Worm (Caenorhabditis elegans) whole organism, mixed stage, embryonic: ENCODE data around the gene chs-2.

ENCODE experiments used
- M03D4.4 ChIP-seq: sonication (generic microtip); optimal IDR thresholded peaks from 2 replicates; lab custom pipeline; 2017; ENCODE audit warnings: mild to moderate bottlenecking, missing genetic modification characterization, missing compliant biosample characterization
- bed-3 ChIP-seq: fragments of 200-800 bp; sonication (Bioruptor generic); optimal IDR thresholded peaks from 3 replicates; lab custom pipeline; 2018; ENCODE audit warnings: mild to moderate bottlenecking, missing genetic modification characterization, moderate library complexity, missing compliant biosample characterization
- blmp-1 ChIP-seq: fragments of 150-350 bp; optimal IDR thresholded peaks from 2 replicates; lab custom pipeline; 2014; ENCODE audit warnings: missing biosample characterization, missing genetic modification characterization
- ceh-39 ChIP-seq: fragments of 150-350 bp; optimal IDR thresholded peaks from 2 replicates; lab custom pipeline; 2014; ENCODE audit warnings: missing biosample characterization, missing genetic modification characterization
- ceh-43 ChIP-seq: fragments of 200-800 bp; sonication (Bioruptor generic); optimal IDR thresholded peaks from 2 replicates; lab custom pipeline; 2018; ENCODE audit warnings: mild to moderate bottlenecking, missing genetic modification characterization, moderate library complexity, missing compliant biosample characterization
- ceh-83 ChIP-seq: fragments of 200-800 bp; sonication (Bioruptor generic); optimal IDR thresholded peaks from 2 replicates; lab custom pipeline; 2018; ENCODE audit warnings: mild to moderate bottlenecking, missing genetic modification characterization, missing compliant biosample characterization
- ces-1 ChIP-seq: fragments of 150-350 bp; optimal IDR thresholded peaks from 2 replicates; lab custom pipeline; 2014; ENCODE audit warnings: missing biosample characterization, missing genetic modification reagents, missing genetic modification characterization
- cnd-1 ChIP-seq: fragments of 200-800 bp; sonication (Bioruptor generic); optimal IDR thresholded peaks from 2 replicates; lab custom pipeline; 2018; ENCODE audit warnings: mild to moderate bottlenecking, missing genetic modification characterization, missing compliant biosample characterization
- drap-1 ChIP-seq: fragments of 200-800 bp; sonication (Bioruptor generic); optimal IDR thresholded peaks from 3 replicates; lab custom pipeline; 2018; ENCODE audit warnings: mild to moderate bottlenecking, missing genetic modification characterization, missing compliant biosample characterization
- elt-1 ChIP-seq: sonication (generic microtip); optimal IDR thresholded peaks from 2 replicates; lab custom pipeline; 2017; ENCODE audit warnings: missing genetic modification characterization, mild to moderate bottlenecking, missing compliant biosample characterization, antibody characterized with exemption, moderate library complexity, borderline replicate concordance; ENCODE audit not compliant: insufficient read depth
- elt-3 ChIP-seq: fragments of 150-350 bp; optimal IDR thresholded peaks from 2 replicates; lab custom pipeline; 2014; ENCODE audit warnings: missing biosample characterization, missing genetic modification characterization
- flh-1 ChIP-seq: fragments of 200-800 bp; sonication (Bioruptor generic); optimal IDR thresholded peaks from 2 replicates; lab custom pipeline; 2018; ENCODE audit warnings: mild to moderate bottlenecking, missing genetic modification characterization, moderate library complexity, missing compliant biosample characterization
- ham-2 ChIP-seq: fragments of 200-800 bp; sonication (Bioruptor generic); optimal IDR thresholded peaks from 2 replicates; lab custom pipeline; 2018; ENCODE audit warnings: mild to moderate bottlenecking, missing genetic modification characterization, missing compliant biosample characterization
- hlh-1 ChIP-seq: fragments of 150-350 bp; optimal IDR thresholded peaks from 2 replicates; lab custom pipeline; 2014; ENCODE audit warnings: missing biosample characterization, missing genetic modification reagents, missing genetic modification characterization
- lin-13 ChIP-seq: fragments of 150-350 bp; optimal IDR thresholded peaks from 2 replicates; lab custom pipeline; 2014; ENCODE audit warnings: missing biosample characterization, missing genetic modification characterization
- lsy-2 ChIP-seq: fragments of 150-350 bp; optimal IDR thresholded peaks from 2 replicates; lab custom pipeline; 2014; ENCODE audit warnings: missing biosample characterization, missing genetic modification characterization
- mep-1 ChIP-seq: fragments of 150-350 bp; optimal IDR thresholded peaks from 2 replicates; lab custom pipeline; 2017; ENCODE audit warnings: missing biosample characterization, missing genetic modification reagents, missing genetic modification characterization, inconsistent platforms
- mls-2 ChIP-seq: sonication (generic microtip); optimal IDR thresholded peaks from 2 replicates; lab custom pipeline; 2016; ENCODE audit warnings: mild to moderate bottlenecking, missing genetic modification characterization, moderate library complexity, missing compliant biosample characterization
- nhr-12 ChIP-seq: fragments of 150-350 bp; optimal IDR thresholded peaks from 2 replicates; lab custom pipeline; 2014; ENCODE audit warnings: missing biosample characterization, missing genetic modification characterization
- nhr-2 ChIP-seq: fragments of 150-350 bp; optimal IDR thresholded peaks from 2 replicates; lab custom pipeline; 2014; ENCODE audit warnings: missing biosample characterization, missing genetic modification characterization
- nhr-237 ChIP-seq: fragments of 150-350 bp; optimal IDR thresholded peaks from 2 replicates; lab custom pipeline; 2014; ENCODE audit warnings: missing biosample characterization, missing genetic modification characterization
- nhr-76 ChIP-seq: sonication (generic microtip); optimal IDR thresholded peaks from 2 replicates; lab custom pipeline; 2017; ENCODE audit warnings: missing biosample characterization, missing genetic modification characterization
- pha-4 ChIP-seq: fragments of 150-350 bp; optimal IDR thresholded peaks from 2 replicates; lab custom pipeline; 2018; ENCODE audit warnings: missing biosample characterization, missing genetic modification reagents, missing genetic modification characterization
- sem-2 ChIP-seq: fragments of 200-800 bp; sonication (Bioruptor generic); optimal IDR thresholded peaks from 2 replicates; lab custom pipeline; 2018; ENCODE audit warnings: mild to moderate bottlenecking, missing genetic modification characterization, missing compliant biosample characterization
- snpc-4 ChIP-seq: fragments of 150-350 bp; optimal IDR thresholded peaks from 2 replicates; lab custom pipeline; 2014; ENCODE audit warnings: missing biosample characterization, missing genetic modification characterization
- sptf-1 ChIP-seq: sonication (generic microtip); optimal IDR thresholded peaks from 2 replicates; lab custom pipeline; 2017; ENCODE audit warnings: mild to moderate bottlenecking, missing genetic modification characterization, moderate library complexity, missing compliant biosample characterization
- tbx-8 ChIP-seq: fragments of 200-800 bp; sonication (Bioruptor generic); optimal IDR thresholded peaks from 2 replicates; lab custom pipeline; 2018; ENCODE audit warnings: mild to moderate bottlenecking, missing genetic modification characterization, moderate library complexity, missing compliant biosample characterization
- unc-120 ChIP-seq: sonication (generic microtip); optimal IDR thresholded peaks from 2 replicates; lab custom pipeline; 2017; ENCODE audit warnings: missing genetic modification characterization, missing compliant biosample characterization; ENCODE audit not compliant: poor library complexity, severe bottlenecking
- unc-39 ChIP-seq: fragments of 150-350 bp; optimal IDR thresholded peaks from 2 replicates; lab custom pipeline; 2014; ENCODE audit warnings: missing biosample characterization, missing genetic modification characterization
- unc-62 ChIP-seq: fragments of 150-350 bp; optimal IDR thresholded peaks from 2 replicates; lab custom pipeline; 2014; ENCODE audit warnings: missing biosample characterization, missing genetic modification reagents, missing genetic modification characterization
- zip-8 ChIP-seq: fragments of 150-350 bp; optimal IDR thresholded peaks from 2 replicates; lab custom pipeline; 2014; ENCODE audit warnings: missing biosample characterization, missing genetic modification characterization
- ztf-11 ChIP-seq: fragments of 150-350 bp; optimal IDR thresholded peaks from 2 replicates; lab custom pipeline; 2014; ENCODE audit warnings: missing biosample characterization, missing genetic modification characterization

chs-2 gene

DNA sequence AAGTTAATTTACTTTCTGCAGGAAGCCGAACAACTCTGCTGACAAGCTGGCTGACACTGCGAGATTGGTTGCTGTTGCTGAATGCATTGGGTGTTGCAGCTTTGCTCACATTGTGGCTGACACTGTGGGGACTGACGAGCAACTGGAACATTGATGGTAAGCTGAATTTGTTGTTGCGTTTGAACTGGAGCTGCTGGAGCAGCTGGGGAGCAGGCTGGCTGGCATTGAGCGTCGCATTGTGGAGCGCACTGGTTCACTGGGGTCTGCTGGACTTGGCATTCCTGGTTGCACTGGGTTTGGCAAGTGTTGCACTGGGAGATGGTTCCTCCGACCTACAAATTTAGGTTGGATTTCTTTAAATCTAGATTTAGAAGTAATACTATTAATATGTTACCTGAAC, 4.2 kb upstream of the chs-2 start:
- TF ChIP-seq elt-3 (tag; lab: Kevin White, UChicago) (no peak), unc-62 (GFP tag; lab: Kevin White, UChicago) (no peak), bed-3 (GFP tag; lab: Kevin White, UChicago) (no peak), ceh-39 (no peak), snpc-4 (no peak), drap-1 (GFP tag; lab: Kevin White, UChicago) (no peak), mls-2 (tag; lab: Kevin White, UChicago) (no peak), sem-2 (GFP tag; lab: Kevin White, UChicago) (no peak), flh-1 (GFP tag; lab: Kevin White, UChicago) (no peak), nhr-237 (tag; lab: Kevin White, UChicago) (no peak), mep-1 (tag; lab: Kevin White, UChicago) (no peak), sptf-1 (tag; lab: Kevin White, UChicago) (no peak), ces-1 (GFP tag; lab: Kevin White, UChicago) (no peak), cnd-1 (tag; lab: Kevin White, UChicago) (no peak)

DNA sequence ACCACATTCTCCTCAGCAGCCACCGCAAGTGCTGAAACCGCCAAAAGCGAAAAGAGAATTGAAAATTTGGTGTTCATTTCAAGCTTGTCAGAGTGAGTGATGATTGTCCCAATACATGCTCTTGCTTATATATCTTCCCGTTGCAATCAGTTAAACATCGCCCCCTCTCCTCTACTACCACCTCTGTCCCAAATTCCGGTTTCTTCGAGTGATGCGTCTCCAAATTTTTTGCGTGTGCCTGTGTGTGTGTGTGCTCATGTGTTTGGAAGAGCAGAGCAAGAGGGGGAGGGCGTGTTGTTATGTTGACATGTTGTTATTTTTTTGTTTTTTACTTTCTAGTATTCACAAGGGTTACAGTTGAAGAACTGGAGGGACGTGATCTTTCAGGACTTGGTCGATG, 2.3 kb upstream of the chs-2 start, which contains the start of gene abu-11:
Gene abu-11, minus strand, starts transcription at position 101 of the 400 bp plus-strand sequence.
- TF ChIP-seq hlh-1 (tag; lab: Kevin White, UChicago) (no peak), nhr-237 (tag; lab: Kevin White, UChicago) (no peak), pha-4 (tag; lab: Kevin White, UChicago) (no peak), mep-1 (tag; lab: Kevin White, UChicago) (no peak), tbx-8 (GFP tag; lab: Kevin White, UChicago) (no peak)
- TF ChIP-seq, all 35 proteins: peak for 0

DNA sequence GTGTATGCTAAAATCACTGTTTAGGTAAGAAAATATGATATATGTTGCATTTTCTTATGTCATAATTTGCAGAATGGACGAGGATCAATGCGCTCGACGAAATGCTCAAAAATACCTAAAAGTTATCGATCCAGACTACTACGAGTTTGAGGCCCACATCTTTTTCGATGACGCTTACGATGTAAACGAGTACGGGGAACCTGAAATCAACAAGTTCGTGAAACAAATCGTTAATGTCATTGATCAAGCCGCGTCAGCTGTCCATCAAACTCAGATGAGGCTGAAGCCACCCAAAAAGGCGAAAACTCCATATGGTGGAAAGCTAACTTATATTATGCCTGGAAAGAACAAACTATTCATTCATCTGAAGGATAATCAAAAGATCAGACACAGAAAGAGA, 11.3 kb downstream of the chs-2 start:
- TF ChIP-seq hlh-1 (tag; lab: Kevin White, UChicago), result no peak
- no peak for TF ChIP-seq ceh-39
- TF ChIP-seq pha-4 (tag; lab: Kevin White, UChicago), result no peak
- TF ChIP-seq blmp-1, result no peak
- TF ChIP-seq unc-120 (tag; lab: Kevin White, UChicago), result no peak
- TF ChIP-seq snpc-4, result no peak
- no peak for TF ChIP-seq nhr-237 (tag; lab: Kevin White, UChicago)
- TF ChIP-seq elt-1 (tag; lab: Kevin White, UChicago), result no peak
- no peak for TF ChIP-seq nhr-12
- no peak for TF ChIP-seq ces-1 (GFP tag; lab: Kevin White, UChicago)
- TF ChIP-seq cnd-1 (tag; lab: Kevin White, UChicago), result no peak
- no peak for TF ChIP-seq drap-1 (GFP tag; lab: Kevin White, UChicago)
- no peak for TF ChIP-seq sptf-1 (tag; lab: Kevin White, UChicago)
- no peak for TF ChIP-seq unc-39 (tag; lab: Kevin White, UChicago)
- no peak for TF ChIP-seq ztf-11 (tag; lab: Kevin White, UChicago)
- TF ChIP-seq ham-2, result no peak
- TF ChIP-seq lsy-2 (tag; lab: Kevin White, UChicago), result no peak
- TF ChIP-seq ceh-43 (GFP tag; lab: Kevin White, UChicago), result no peak

DNA sequence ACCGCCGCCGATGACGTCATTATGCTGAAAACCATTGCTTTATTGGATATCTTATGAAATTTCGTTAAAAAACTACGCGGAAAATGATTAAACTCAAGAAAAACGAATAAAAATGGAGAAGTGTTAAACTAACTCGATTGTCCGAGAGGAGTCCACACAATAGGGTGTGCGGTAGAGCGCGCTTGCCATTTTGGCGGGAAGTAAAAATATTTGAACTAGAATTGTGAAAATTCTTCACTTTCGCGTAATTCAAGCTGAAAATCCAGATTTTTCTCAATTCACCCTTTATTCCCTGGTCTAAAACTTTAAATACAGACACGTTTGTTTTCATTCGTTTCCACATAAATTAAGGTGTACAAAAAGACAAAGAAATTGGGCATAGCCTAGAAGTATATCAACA, 19.8 kb downstream of the chs-2 start, which contains the start of gene F48A11.4:
Gene F48A11.4, minus strand, starts transcription at position 24 of the 400 bp plus-strand sequence.
- peak; percentile 46 for TF ChIP-seq drap-1 (GFP tag; lab: Kevin White, UChicago)
- TF ChIP-seq unc-62 (GFP tag; lab: Kevin White, UChicago), result peak; percentile 32
- TF ChIP-seq elt-3 (tag; lab: Kevin White, UChicago), result no peak
- TF ChIP-seq sptf-1 (tag; lab: Kevin White, UChicago), result peak; percentile 79
- peak; percentile 1 for TF ChIP-seq unc-120 (tag; lab: Kevin White, UChicago)
- TF ChIP-seq ztf-11 (tag; lab: Kevin White, UChicago), result peak; percentile 21
- peak; percentile 31 for TF ChIP-seq cnd-1 (tag; lab: Kevin White, UChicago)
- peak; percentile 44 for TF ChIP-seq nhr-2 (tag; lab: Kevin White, UChicago)
- TF ChIP-seq mep-1 (tag; lab: Kevin White, UChicago), result peak; percentile 86
- peak; percentile 4 for TF ChIP-seq tbx-8 (GFP tag; lab: Kevin White, UChicago)
- no peak for TF ChIP-seq flh-1 (GFP tag; lab: Kevin White, UChicago)
- TF ChIP-seq snpc-4, result no peak
- TF ChIP-seq zip-8 (tag; lab: Kevin White, UChicago), result peak; percentile 52
- TF ChIP-seq mls-2 (tag; lab: Kevin White, UChicago), result peak; percentile 29
- peak; percentile 68 for TF ChIP-seq ces-1 (GFP tag; lab: Kevin White, UChicago)
- TF ChIP-seq lin-13 (tag; lab: Kevin White, UChicago), result peak; percentile 91
- TF ChIP-seq M03D4.4 (tag; lab: Kevin White, UChicago), result peak; percentile 46
- TF ChIP-seq ceh-39, result peak; percentile 63
- TF ChIP-seq nhr-76 (tag; lab: Kevin White, UChicago), result no peak
- TF ChIP-seq nhr-237 (tag; lab: Kevin White, UChicago), result peak; percentile 89
- TF ChIP-seq ceh-83 (GFP tag; lab: Kevin White, UChicago), result peak; percentile 39
- TF ChIP-seq blmp-1, result no peak
- TF ChIP-seq lsy-2 (tag; lab: Kevin White, UChicago), result peak; percentile 84
- TF ChIP-seq pha-4 (tag; lab: Kevin White, UChicago), result peak; percentile 92
